Fruit fly (Drosophila melanogaster) whole organism, wandering third instar larva: ENCODE data around the gene Npc2g.

Experiments
- CG32264 ChIP-seq: fragments of 200-800 bp; sonication (Bioruptor generic); optimal IDR thresholded peaks from 2 replicates; lab custom pipeline; 2016; ENCODE audit warnings: missing biosample characterization, missing genetic modification characterization
- Hr78 ChIP-seq: fragments of >200 bp; optimal IDR thresholded peaks from 2 replicates; lab custom pipeline; 2017; ENCODE audit warnings: missing biosample characterization, missing genetic modification characterization
- Hr83 ChIP-seq: fragments of 200-300 bp; sonication (Bioruptor generic); optimal IDR thresholded peaks from 2 replicates; lab custom pipeline; 2016; ENCODE audit warnings: missing biosample characterization, mild to moderate bottlenecking, missing genetic modification characterization, moderate library complexity; ENCODE audit not compliant: poor library complexity, severe bottlenecking
- dl ChIP-seq, 2 experiments: fragments of 175-275, 200-275 bp in 1 of 2; fragments of 200-275 bp in 1 of 2; sonication (Bioruptor generic); optimal IDR thresholded peaks; lab custom pipeline; 2018; ENCODE audit warnings: mild to moderate bottlenecking in 2 of 2, missing biosample characterization in 2 of 2, missing genetic modification characterization in 2 of 2, moderate library complexity in 2 of 2; ENCODE audit not compliant: partially characterized antibody in 2 of 2, insufficient read depth in 1 of 2
- pan ChIP-seq: fragments of >200 bp; optimal IDR thresholded peaks from 2 replicates; lab custom pipeline; 2017
- usp ChIP-seq: fragments of >200 bp; optimal IDR thresholded peaks from 2 replicates; lab custom pipeline; 2017; ENCODE audit warnings: missing biosample characterization, missing genetic modification characterization

dm6 chr3R:30750898-30751297, 5.8 kb upstream of the Npc2g start:
- TF ChIP-seq dl (GFP tag; optimal IDR thresholded peaks at IDR 0.05; lab: Kevin White, UChicago; ENCODE audit: insufficient read depth in 1 of 2, partially characterized antibody in 2 of 2) (no peak), Hr83 (GFP tag; lab: Kevin White, UChicago) (no peak), Hr78 (no peak), usp (GFP tag; lab: Kevin White, UChicago) (no peak), pan (lab: Kevin White, UChicago) (no peak), CG32264 (GFP tag; lab: Kevin White, UChicago) (no peak)
